Worm (Caenorhabditis elegans): ENCODE results near the gene Y45G5AM.4.

Gene Y45G5AM.4

ce11 chrV:4162922-4163321 lies at the start of gene Y45G5AM.4:
Y45G5AM.4 (plus strand) TSS chrV:4163222.
- TF ChIP-seq dao-5 (tag; optimal IDR thresholded peaks at IDR 0.05): no peak
- TF ChIP-seq him-1 (tag; optimal IDR thresholded peaks at IDR 0.05): no peak
- no peak for TF ChIP-seq W03F9.2 (tag; optimal IDR thresholded peaks at IDR 0.05)

- no peak for TF ChIP-seq him-1 (tag; optimal IDR thresholded peaks at IDR 0.05)
- no peak for TF ChIP-seq W03F9.2 (tag; optimal IDR thresholded peaks at IDR 0.05)
- no peak for TF ChIP-seq dao-5 (tag; optimal IDR thresholded peaks at IDR 0.05)
These were observed 48.4 kb upstream of the Y45G5AM.4 start, which contains the start of gene srw-133 for ce11 chrV:4114627-4115026. srw-133 (minus strand) TSS chrV:4114727.

ce11 chrV:4116071-4116470 lies 47.0 kb upstream of the Y45G5AM.4 start, which contains the start of gene T05B4.8:
T05B4.8 (minus strand) TSS chrV:4116171.
- TF ChIP-seq him-1 (tag; optimal IDR thresholded peaks at IDR 0.05) (no peak), W03F9.2 (tag; optimal IDR thresholded peaks at IDR 0.05) (no peak), dao-5 (tag; optimal IDR thresholded peaks at IDR 0.05) (no peak)

DNA sequence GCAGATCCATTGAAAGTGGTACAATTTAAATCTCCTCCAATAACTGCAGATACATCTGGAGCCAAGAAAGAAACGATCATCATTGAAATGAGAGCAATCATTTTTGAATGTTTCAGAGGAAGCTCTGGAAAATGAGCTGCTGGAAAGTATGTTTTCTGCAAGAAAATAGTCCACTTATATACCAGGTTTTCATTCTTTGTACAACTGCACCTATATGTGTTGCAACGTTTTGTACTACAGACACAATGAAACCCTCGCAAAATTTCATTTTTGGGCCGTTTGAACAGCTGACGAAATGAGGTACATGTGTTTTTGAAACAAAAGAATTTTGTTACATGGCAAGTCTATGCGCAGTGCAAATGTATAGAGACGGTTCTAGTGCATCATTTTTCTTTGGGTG lies 44.7 kb upstream of the Y45G5AM.4 start, which contains the start of gene T05B4.9:
TSS of gene T05B4.9 (minus strand) at position 101 of the 400 bp plus-strand sequence.
- TF ChIP-seq W03F9.2 (tag; optimal IDR thresholded peaks at IDR 0.05) (no peak), dao-5 (tag; optimal IDR thresholded peaks at IDR 0.05) (no peak), him-1 (tag; optimal IDR thresholded peaks at IDR 0.05) (no peak)

ce11 chrV:4120629-4121028 lies 42.4 kb upstream of the Y45G5AM.4 start, which contains the start of gene T05B4.10:
T05B4.10 (minus strand) TSS chrV:4120729.
- TF ChIP-seq dao-5 (tag; optimal IDR thresholded peaks at IDR 0.05) (no peak), W03F9.2 (tag; optimal IDR thresholded peaks at IDR 0.05) (no peak), him-1 (tag; optimal IDR thresholded peaks at IDR 0.05) (no peak)

ce11 chrV:4122415-4122814 lies 40.6 kb upstream of the Y45G5AM.4 start, which contains the start of gene phat-5:
phat-5 (minus strand) TSS chrV:4122515.
- TF ChIP-seq him-1 (tag; optimal IDR thresholded peaks at IDR 0.05): no peak
- no peak for TF ChIP-seq W03F9.2 (tag; optimal IDR thresholded peaks at IDR 0.05)
- no peak for TF ChIP-seq dao-5 (tag; optimal IDR thresholded peaks at IDR 0.05)

DNA sequence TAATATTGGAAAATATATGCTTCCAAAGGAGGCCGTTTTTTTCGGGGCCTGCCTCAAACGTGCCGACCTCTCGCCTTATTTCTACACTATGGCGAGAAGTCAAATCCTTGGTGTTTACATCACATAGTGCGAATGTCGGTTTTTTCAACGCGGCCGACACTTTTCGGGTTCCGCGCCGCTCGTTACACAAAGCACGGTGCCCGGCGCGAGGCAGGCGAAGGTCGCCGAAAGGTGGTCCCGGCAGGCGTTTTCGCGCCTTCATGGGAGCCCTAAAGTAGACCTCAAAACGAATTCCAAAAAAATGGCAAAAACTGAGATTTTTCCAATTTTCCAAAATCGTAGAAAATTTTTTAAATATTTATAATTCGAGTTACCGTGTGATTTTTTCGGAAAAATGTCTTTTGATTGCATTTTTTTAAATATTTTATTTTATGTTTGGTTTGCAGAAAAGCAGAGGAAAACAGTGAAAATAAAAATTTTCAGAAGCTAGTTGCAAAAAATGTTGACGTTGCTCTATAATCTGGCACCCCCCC lies 37.4 kb upstream of the Y45G5AM.4 start, which contains the start of gene T05B4.12:
TSS of gene T05B4.12 (minus strand) at position 483 of the 533 bp plus-strand sequence.
- TF ChIP-seq him-1 (tag; optimal IDR thresholded peaks at IDR 0.05) (no peak), W03F9.2 (tag; optimal IDR thresholded peaks at IDR 0.05) (no peak), dao-5 (tag; optimal IDR thresholded peaks at IDR 0.05) (no peak)

ce11 chrV:4127435-4127834 lies 35.6 kb upstream of the Y45G5AM.4 start, which contains the start of gene T05B4.13:
T05B4.13 (minus strand) TSS chrV:4127535.
- TF ChIP-seq W03F9.2 (tag; optimal IDR thresholded peaks at IDR 0.05) (no peak), him-1 (tag; optimal IDR thresholded peaks at IDR 0.05) (no peak)

ce11 chrV:4129604-4130003 lies 33.4 kb upstream of the Y45G5AM.4 start, which contains the start of gene phat-4:
phat-4 (plus strand) TSS chrV:4129904.
- TF ChIP-seq W03F9.2 (tag; optimal IDR thresholded peaks at IDR 0.05): no peak
- TF ChIP-seq him-1 (tag; optimal IDR thresholded peaks at IDR 0.05): no peak
- no peak for TF ChIP-seq dao-5 (tag; optimal IDR thresholded peaks at IDR 0.05)

ce11 chrV:4131471-4131939 lies 31.5 kb upstream of the Y45G5AM.4 start, which contains the start of gene nhr-57:
nhr-57 (plus strand) TSS chrV:4131889.
- TF ChIP-seq W03F9.2 (tag; optimal IDR thresholded peaks at IDR 0.05) (no peak), dao-5 (tag; optimal IDR thresholded peaks at IDR 0.05) (no peak), him-1 (tag; optimal IDR thresholded peaks at IDR 0.05) (no peak)

DNA sequence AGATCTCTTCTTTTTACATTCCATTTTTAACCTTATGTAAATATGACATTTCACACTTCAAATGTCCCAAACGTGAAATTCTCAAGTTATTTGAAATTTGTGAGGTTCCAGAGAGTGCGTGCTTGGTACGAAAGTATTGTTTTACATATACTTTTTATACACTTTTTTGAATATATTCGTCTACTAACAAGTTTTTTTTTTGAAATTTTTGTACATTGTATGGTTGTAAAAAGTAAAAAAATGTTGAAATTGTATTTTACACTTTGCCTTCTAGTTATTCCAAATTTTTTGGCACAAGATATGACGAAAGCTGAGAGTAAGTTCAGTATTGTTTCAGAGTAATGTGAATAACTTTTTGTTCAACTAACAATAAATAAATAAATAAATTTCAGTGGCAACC lies 28.3 kb upstream of the Y45G5AM.4 start, which contains the start of gene lgc-1:
TSS of gene lgc-1 (plus strand) at position 301 of the 400 bp plus-strand sequence.
- TF ChIP-seq him-1 (tag; optimal IDR thresholded peaks at IDR 0.05): no peak
- TF ChIP-seq dao-5 (tag; optimal IDR thresholded peaks at IDR 0.05): no peak
- no peak for TF ChIP-seq W03F9.2 (tag; optimal IDR thresholded peaks at IDR 0.05)

DNA sequence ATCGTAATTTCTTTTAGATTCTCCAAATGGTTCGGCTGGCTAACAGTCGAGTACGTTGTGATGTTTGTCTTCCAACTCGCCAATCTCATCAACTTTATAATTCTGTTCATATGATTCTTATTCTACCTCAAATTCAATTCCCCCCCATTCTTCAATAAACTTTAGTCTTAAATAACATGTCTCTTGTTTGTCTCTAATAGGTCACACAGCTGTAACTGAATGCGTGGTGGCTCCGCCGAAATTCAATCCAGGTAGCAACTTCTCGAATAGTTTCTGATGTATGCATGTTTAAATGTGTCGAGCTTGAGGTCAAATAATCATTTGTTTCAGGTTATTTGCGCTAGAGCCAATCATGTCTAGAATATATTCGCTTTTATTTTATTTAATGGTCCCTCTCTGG lies 24.3 kb upstream of the Y45G5AM.4 start, which contains the start of gene lgc-29:
TSS of gene lgc-29 (plus strand) at position 301 of the 400 bp plus-strand sequence.
- TF ChIP-seq W03F9.2 (tag; optimal IDR thresholded peaks at IDR 0.05) (no peak), him-1 (tag; optimal IDR thresholded peaks at IDR 0.05) (no peak), dao-5 (tag; optimal IDR thresholded peaks at IDR 0.05) (no peak)

DNA sequence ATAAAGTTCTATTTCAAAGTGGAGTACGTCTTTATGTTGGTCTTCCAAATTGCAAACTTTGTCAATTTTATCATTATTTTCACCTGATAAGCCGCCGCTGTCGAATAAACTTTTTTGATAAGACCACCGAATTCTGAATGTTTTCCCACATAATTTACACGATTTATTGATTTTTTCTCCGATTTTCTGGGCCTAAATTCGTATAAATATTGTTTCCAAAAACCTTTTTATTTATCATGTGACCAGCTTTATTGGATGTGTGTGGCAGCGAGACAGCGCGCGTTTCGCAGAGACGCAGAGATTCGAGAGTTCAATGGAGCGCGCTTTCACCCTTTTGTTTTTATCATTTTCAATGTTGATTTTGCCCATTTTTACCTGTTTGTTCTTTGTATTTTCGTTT lies 20.0 kb upstream of the Y45G5AM.4 start:
- no peak for TF ChIP-seq him-1 (tag; optimal IDR thresholded peaks at IDR 0.05)
- peak; percentile 66 for TF ChIP-seq W03F9.2 (tag; optimal IDR thresholded peaks at IDR 0.05)
- no peak for TF ChIP-seq dao-5 (tag; optimal IDR thresholded peaks at IDR 0.05)

- TF ChIP-seq dao-5 (tag; optimal IDR thresholded peaks at IDR 0.05) (no peak), him-1 (tag; optimal IDR thresholded peaks at IDR 0.05) (no peak), W03F9.2 (tag; optimal IDR thresholded peaks at IDR 0.05) (no peak)
These were observed 18.8 kb upstream of the Y45G5AM.4 start, which contains the start of gene Y45G5AL.1 for ce11 chrV:4144205-4144604. Y45G5AL.1 (plus strand) TSS chrV:4144505.

Data from whole organism, L4/young adult.